Worm (Caenorhabditis elegans) whole organism, mixed stage, embryonic: ENCODE measurements around the gene aat-8.
"Not testable (repeated sequence)": the region's sequence is repeated elsewhere in the genome, so short reads cannot be mapped to it uniquely, and the experiment has no call there.

Source experiments
- bed-3 ChIP-seq: fragments of 200-800 bp; sonication (Bioruptor generic); optimal IDR thresholded peaks from 3 replicates; lab custom pipeline; 2018; ENCODE audit warnings: mild to moderate bottlenecking, missing genetic modification characterization, moderate library complexity, missing compliant biosample characterization
- blmp-1 ChIP-seq: fragments of 150-350 bp; optimal IDR thresholded peaks from 2 replicates; lab custom pipeline; 2014; ENCODE audit warnings: missing biosample characterization, missing genetic modification characterization
- ceh-39 ChIP-seq: fragments of 150-350 bp; optimal IDR thresholded peaks from 2 replicates; lab custom pipeline; 2014; ENCODE audit warnings: missing biosample characterization, missing genetic modification characterization
- ceh-83 ChIP-seq: fragments of 200-800 bp; sonication (Bioruptor generic); optimal IDR thresholded peaks from 2 replicates; lab custom pipeline; 2018; ENCODE audit warnings: mild to moderate bottlenecking, missing genetic modification characterization, missing compliant biosample characterization
- ces-1 ChIP-seq: fragments of 150-350 bp; optimal IDR thresholded peaks from 2 replicates; lab custom pipeline; 2014; ENCODE audit warnings: missing biosample characterization, missing genetic modification reagents, missing genetic modification characterization
- cnd-1 ChIP-seq: fragments of 200-800 bp; sonication (Bioruptor generic); optimal IDR thresholded peaks from 2 replicates; lab custom pipeline; 2018; ENCODE audit warnings: mild to moderate bottlenecking, missing genetic modification characterization, missing compliant biosample characterization
- drap-1 ChIP-seq: fragments of 200-800 bp; sonication (Bioruptor generic); optimal IDR thresholded peaks from 3 replicates; lab custom pipeline; 2018; ENCODE audit warnings: mild to moderate bottlenecking, missing genetic modification characterization, missing compliant biosample characterization
- elt-1 ChIP-seq: sonication (generic microtip); optimal IDR thresholded peaks from 2 replicates; lab custom pipeline; 2017; ENCODE audit warnings: missing genetic modification characterization, mild to moderate bottlenecking, missing compliant biosample characterization, antibody characterized with exemption, moderate library complexity, borderline replicate concordance; ENCODE audit not compliant: insufficient read depth
- elt-3 ChIP-seq: fragments of 150-350 bp; optimal IDR thresholded peaks from 2 replicates; lab custom pipeline; 2014; ENCODE audit warnings: missing biosample characterization, missing genetic modification characterization
- flh-1 ChIP-seq: fragments of 200-800 bp; sonication (Bioruptor generic); optimal IDR thresholded peaks from 2 replicates; lab custom pipeline; 2018; ENCODE audit warnings: mild to moderate bottlenecking, missing genetic modification characterization, moderate library complexity, missing compliant biosample characterization
- ham-2 ChIP-seq: fragments of 200-800 bp; sonication (Bioruptor generic); optimal IDR thresholded peaks from 2 replicates; lab custom pipeline; 2018; ENCODE audit warnings: mild to moderate bottlenecking, missing genetic modification characterization, missing compliant biosample characterization
- hlh-1 ChIP-seq: fragments of 150-350 bp; optimal IDR thresholded peaks from 2 replicates; lab custom pipeline; 2014; ENCODE audit warnings: missing biosample characterization, missing genetic modification reagents, missing genetic modification characterization
- lin-13 ChIP-seq: fragments of 150-350 bp; optimal IDR thresholded peaks from 2 replicates; lab custom pipeline; 2014; ENCODE audit warnings: missing biosample characterization, missing genetic modification characterization
- lin-32 ChIP-seq: fragments of 200-800 bp; sonication (Bioruptor generic); optimal IDR thresholded peaks from 2 replicates; lab custom pipeline; 2018; ENCODE audit warnings: mild to moderate bottlenecking, missing genetic modification characterization, missing compliant biosample characterization
- lsy-2 ChIP-seq: fragments of 150-350 bp; optimal IDR thresholded peaks from 2 replicates; lab custom pipeline; 2014; ENCODE audit warnings: missing biosample characterization, missing genetic modification characterization
- mab-5 ChIP-seq: fragments of 150-350 bp; optimal IDR thresholded peaks from 2 replicates; lab custom pipeline; 2014; ENCODE audit warnings: missing biosample characterization, missing genetic modification characterization
- mep-1 ChIP-seq: fragments of 150-350 bp; optimal IDR thresholded peaks from 2 replicates; lab custom pipeline; 2017; ENCODE audit warnings: missing biosample characterization, missing genetic modification reagents, missing genetic modification characterization, inconsistent platforms
- mls-2 ChIP-seq: sonication (generic microtip); optimal IDR thresholded peaks from 2 replicates; lab custom pipeline; 2016; ENCODE audit warnings: mild to moderate bottlenecking, missing genetic modification characterization, moderate library complexity, missing compliant biosample characterization
- nhr-12 ChIP-seq: fragments of 150-350 bp; optimal IDR thresholded peaks from 2 replicates; lab custom pipeline; 2014; ENCODE audit warnings: missing biosample characterization, missing genetic modification characterization
- nhr-2 ChIP-seq: fragments of 150-350 bp; optimal IDR thresholded peaks from 2 replicates; lab custom pipeline; 2014; ENCODE audit warnings: missing biosample characterization, missing genetic modification characterization
- nhr-237 ChIP-seq: fragments of 150-350 bp; optimal IDR thresholded peaks from 2 replicates; lab custom pipeline; 2014; ENCODE audit warnings: missing biosample characterization, missing genetic modification characterization
- nhr-28 ChIP-seq: fragments of 150-350 bp; optimal IDR thresholded peaks from 2 replicates; lab custom pipeline; 2014; ENCODE audit warnings: missing biosample characterization, missing genetic modification characterization
- nhr-76 ChIP-seq: sonication (generic microtip); optimal IDR thresholded peaks from 2 replicates; lab custom pipeline; 2017; ENCODE audit warnings: missing biosample characterization, missing genetic modification characterization
- sem-2 ChIP-seq: fragments of 200-800 bp; sonication (Bioruptor generic); optimal IDR thresholded peaks from 2 replicates; lab custom pipeline; 2018; ENCODE audit warnings: mild to moderate bottlenecking, missing genetic modification characterization, missing compliant biosample characterization
- sptf-1 ChIP-seq: sonication (generic microtip); optimal IDR thresholded peaks from 2 replicates; lab custom pipeline; 2017; ENCODE audit warnings: mild to moderate bottlenecking, missing genetic modification characterization, moderate library complexity, missing compliant biosample characterization
- tbx-8 ChIP-seq: fragments of 200-800 bp; sonication (Bioruptor generic); optimal IDR thresholded peaks from 2 replicates; lab custom pipeline; 2018; ENCODE audit warnings: mild to moderate bottlenecking, missing genetic modification characterization, moderate library complexity, missing compliant biosample characterization
- unc-120 ChIP-seq: sonication (generic microtip); optimal IDR thresholded peaks from 2 replicates; lab custom pipeline; 2017; ENCODE audit warnings: missing genetic modification characterization, missing compliant biosample characterization; ENCODE audit not compliant: poor library complexity, severe bottlenecking
- unc-62 ChIP-seq: fragments of 150-350 bp; optimal IDR thresholded peaks from 2 replicates; lab custom pipeline; 2014; ENCODE audit warnings: missing biosample characterization, missing genetic modification reagents, missing genetic modification characterization
- zip-8 ChIP-seq: fragments of 150-350 bp; optimal IDR thresholded peaks from 2 replicates; lab custom pipeline; 2014; ENCODE audit warnings: missing biosample characterization, missing genetic modification characterization
- ztf-11 ChIP-seq: fragments of 150-350 bp; optimal IDR thresholded peaks from 2 replicates; lab custom pipeline; 2014; ENCODE audit warnings: missing biosample characterization, missing genetic modification characterization

Gene aat-8

ce11 chrIV:3864944-3865343 lies at the start of gene aat-8:
aat-8 (minus strand) TSS chrIV:3865044.
- no peak for TF ChIP-seq drap-1 (GFP tag; lab: Kevin White, UChicago)
- TF ChIP-seq zip-8 (tag; lab: Kevin White, UChicago), result no peak
- no peak for TF ChIP-seq cnd-1
- TF ChIP-seq nhr-76 (tag; lab: Kevin White, UChicago), result no peak
- TF ChIP-seq nhr-2 (tag; lab: Kevin White, UChicago), result no peak
- no peak for TF ChIP-seq sem-2
- no peak for TF ChIP-seq ceh-39 (tag; lab: Kevin White, UChicago)
- no peak for TF ChIP-seq flh-1 (GFP tag; lab: Kevin White, UChicago)
- TF ChIP-seq lin-32 (GFP tag; lab: Kevin White, UChicago), result no peak
- TF ChIP-seq mls-2 (tag; lab: Kevin White, UChicago), result no peak
- no peak for TF ChIP-seq mep-1 (tag; lab: Kevin White, UChicago)
- no peak for TF ChIP-seq elt-3 (tag; lab: Kevin White, UChicago)
- no peak for TF ChIP-seq ceh-83 (GFP tag; lab: Kevin White, UChicago)
- TF ChIP-seq lsy-2 (tag; lab: Kevin White, UChicago), result no peak
- TF ChIP-seq blmp-1, result no peak
- no peak for TF ChIP-seq tbx-8 (GFP tag; lab: Kevin White, UChicago)
- no peak for TF ChIP-seq sptf-1
- TF ChIP-seq nhr-237 (tag; lab: Kevin White, UChicago), result no peak
- TF ChIP-seq bed-3 (GFP tag; lab: Kevin White, UChicago), result no peak
- no peak for TF ChIP-seq ham-2 (GFP tag; lab: Kevin White, UChicago)
- TF ChIP-seq, all 35 proteins: peak for 0

- TF ChIP-seq nhr-28 (no peak), nhr-2 (tag; lab: Kevin White, UChicago) (no peak)
Observed at ce11 chrIV:3914462-3914861, 49.6 kb upstream of the aat-8 start, which contains the start of gene F56D6.19. F56D6.19 (plus strand) TSS chrIV:3914762.

ce11 chrIV:3912598-3912997 lies 47.8 kb upstream of the aat-8 start, which contains the start of gene F56D6.20:
F56D6.20 (plus strand) TSS chrIV:3912898.
- no peak for TF ChIP-seq hlh-1 (tag; lab: Kevin White, UChicago)
- no peak for TF ChIP-seq nhr-237 (tag; lab: Kevin White, UChicago)
- TF ChIP-seq mls-2 (tag; lab: Kevin White, UChicago), result no peak
- TF ChIP-seq lsy-2 (tag; lab: Kevin White, UChicago), result no peak
- no peak for TF ChIP-seq ham-2 (GFP tag; lab: Kevin White, UChicago)
- TF ChIP-seq lin-13 (tag; lab: Kevin White, UChicago), result no peak
- TF ChIP-seq elt-3 (tag; lab: Kevin White, UChicago), result no peak
- TF ChIP-seq unc-120 (tag; lab: Kevin White, UChicago), result no peak
- no peak for TF ChIP-seq lin-32 (GFP tag; lab: Kevin White, UChicago)
- no peak for TF ChIP-seq ztf-11 (tag; lab: Kevin White, UChicago)
- no peak for TF ChIP-seq sptf-1
- no peak for TF ChIP-seq sem-2
- no peak for TF ChIP-seq nhr-12 (tag; lab: Kevin White, UChicago)
- TF ChIP-seq unc-62 (GFP tag; lab: Kevin White, UChicago), result no peak
- no peak for TF ChIP-seq mab-5 (tag; lab: Kevin White, UChicago)

ce11 chrIV:3911848-3912247 lies 47.0 kb upstream of the aat-8 start, which contains the start of gene F56D6.18:
F56D6.18 (minus strand) TSS chrIV:3911948.
- TF ChIP-seq lin-32 (GFP tag; lab: Kevin White, UChicago); sptf-1; nhr-237 (tag; lab: Kevin White, UChicago): not testable (repeated sequence)

ce11 chrIV:3909114-3909513 lies 44.3 kb upstream of the aat-8 start, which contains the start of gene F56D6.13:
F56D6.13 (plus strand) TSS chrIV:3909414.
- TF ChIP-seq ztf-11 (tag; lab: Kevin White, UChicago), result no peak
- TF ChIP-seq tbx-8 (GFP tag; lab: Kevin White, UChicago), result no peak
- TF ChIP-seq zip-8 (tag; lab: Kevin White, UChicago), result no peak
- no peak for TF ChIP-seq sem-2
- no peak for TF ChIP-seq ces-1 (GFP tag; lab: Kevin White, UChicago)
- no peak for TF ChIP-seq elt-3 (tag; lab: Kevin White, UChicago)
- TF ChIP-seq lin-13 (tag; lab: Kevin White, UChicago), result no peak
- no peak for TF ChIP-seq elt-1 (tag; lab: Kevin White, UChicago)
- TF ChIP-seq, all 35 proteins: peak for 0
